Fruit fly (Drosophila melanogaster): Measurements from ENCODE around the gene CG14860.
A peak's percentile ranks its signal among the peaks of the same experiment; 100 is the strongest.

The CG14860 gene

DNA sequence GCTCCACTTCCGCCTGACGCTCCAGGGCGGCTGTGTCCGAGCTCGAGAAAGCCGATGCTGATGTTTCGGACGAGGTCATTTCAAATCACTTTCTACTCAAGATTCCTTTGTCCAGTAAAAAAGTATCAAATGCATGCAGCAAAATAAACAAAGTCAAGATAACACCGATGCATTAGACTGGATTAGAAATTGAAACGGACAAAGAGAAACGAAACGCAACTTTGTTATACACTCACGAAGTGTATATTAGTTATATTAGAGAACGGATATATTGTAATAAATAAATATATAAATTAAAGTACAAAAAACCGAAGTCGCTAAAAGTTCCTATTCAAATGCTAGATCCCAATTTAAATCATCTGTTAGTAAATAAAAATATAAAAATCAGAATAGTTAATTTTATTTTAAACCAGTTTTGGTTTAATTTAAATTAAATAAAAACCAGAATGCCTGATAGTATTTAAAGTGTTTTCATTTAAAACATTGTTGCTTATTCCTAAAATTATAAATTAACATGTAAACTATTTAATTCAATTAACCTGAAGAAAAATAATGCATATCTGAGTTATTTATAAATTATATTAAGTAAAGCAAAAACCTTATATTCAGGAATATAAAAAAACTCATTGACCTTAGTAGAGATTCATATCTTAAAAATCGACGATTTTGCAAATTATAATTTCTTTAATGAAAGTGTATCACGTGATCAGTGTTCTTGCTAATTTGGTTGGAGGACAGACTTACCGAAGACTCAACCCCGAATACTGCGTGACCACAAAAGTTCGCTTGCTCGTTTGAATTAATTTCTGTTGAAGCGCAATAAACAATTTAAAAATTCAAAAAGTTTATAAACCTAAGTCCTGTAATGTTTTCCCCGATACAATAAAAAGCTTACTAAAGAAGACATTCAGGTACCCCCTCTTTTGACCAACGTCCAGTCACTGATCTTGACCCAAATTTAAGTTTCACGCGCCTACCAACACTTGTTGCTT lies 497 bp upstream of the CG14860 start, which contains the start of gene Dph2 (continued):
- peak; percentile 30 for TF ChIP-seq MTF-1 (GFP tag; optimal IDR thresholded peaks at IDR 0.05; ENCODE audit: borderline replicate concordance)
- no peak for TF ChIP-seq ERR (GFP tag; optimal IDR thresholded peaks at IDR 0.05)
- TF ChIP-seq CG15011 (GFP tag; optimal IDR thresholded peaks at IDR 0.05) = no peak
- TF ChIP-seq Rx (GFP tag; IDR thresholded peaks at IDR 0.05) = peak; percentile 45; the same call in 1 of the 2 replicates
- TF ChIP-seq CG32767 (GFP tag; IDR thresholded peaks at IDR 0.05) = peak; percentile 77
- TF ChIP-seq CTCF (GFP tag; optimal IDR thresholded peaks at IDR 0.05) = peak; percentile 65
- peak; percentile 71 for TF ChIP-seq gsb (GFP tag; IDR thresholded peaks at IDR 0.05)
- peak; percentile 91 for TF ChIP-seq CG18262 (tag; optimal IDR thresholded peaks at IDR 0.05)
- no peak for TF ChIP-seq vnd (GFP tag; IDR thresholded peaks at IDR 0.05; ENCODE audit: partially characterized antibody)
- peak; percentile 2 for TF ChIP-seq bab2 (GFP tag; optimal IDR thresholded peaks at IDR 0.05)
- peak; percentile 81 for TF ChIP-seq NFAT (GFP tag; IDR thresholded peaks at IDR 0.05)
- no peak for TF ChIP-seq ham (GFP tag; IDR thresholded peaks at IDR 0.05)
- no peak for TF ChIP-seq crc (GFP tag; optimal IDR thresholded peaks at IDR 0.05)
- TF ChIP-seq CG10543 (GFP tag; optimal IDR thresholded peaks at IDR 0.05) = peak; percentile 42
- peak; percentile 43 for TF ChIP-seq tin (GFP tag; optimal IDR thresholded peaks at IDR 0.05)
- TF ChIP-seq luna (GFP tag; optimal IDR thresholded peaks at IDR 0.05) = no peak
- peak; percentile 37 for TF ChIP-seq HHEX (GFP tag; optimal IDR thresholded peaks at IDR 0.05)
- TF ChIP-seq HLH4C (GFP tag; IDR thresholded peaks at IDR 0.05; ENCODE audit: partially characterized antibody) = no peak
- TF ChIP-seq schlank (tag; optimal IDR thresholded peaks at IDR 0.05) = no peak
- TF ChIP-seq Asciz (GFP tag; optimal IDR thresholded peaks at IDR 0.05) = peak; percentile 38
- TF ChIP-seq CG2712 (tag; optimal IDR thresholded peaks at IDR 0.05) = peak; percentile 89
- TF ChIP-seq Fer1 (GFP tag; optimal IDR thresholded peaks at IDR 0.05) = peak; percentile 54
- peak in 1 of 3 experiments; percentile 73 for TF ChIP-seq lola (GFP tag; optimal IDR thresholded peaks at IDR 0.05)
- TF ChIP-seq trh (GFP tag; optimal IDR thresholded peaks at IDR 0.05) = no peak
- no peak for TF ChIP-seq Jarid2 (GFP tag; optimal IDR thresholded peaks at IDR 0.05)
- TF ChIP-seq Bteb2 (GFP tag; optimal IDR thresholded peaks at IDR 0.05) = peak; percentile 16
- TF ChIP-seq kah (GFP tag; optimal IDR thresholded peaks at IDR 0.05) = peak; percentile 50
- no peak for TF ChIP-seq HLHmδ (GFP tag; optimal IDR thresholded peaks at IDR 0.05)
- peak; percentile 79 for TF ChIP-seq Ssrp (tag; optimal IDR thresholded peaks at IDR 0.05)
- TF ChIP-seq Atf3 (GFP tag; optimal IDR thresholded peaks at IDR 0.05) = peak; percentile 6
- TF ChIP-seq CG1529 (GFP tag; optimal IDR thresholded peaks at IDR 0.05) = no peak
- peak; percentile 39 for TF ChIP-seq CG9876 (GFP tag; optimal IDR thresholded peaks at IDR 0.05)
- peak; percentile 48; the same call in 1 of the 3 replicates for TF ChIP-seq H15 (GFP tag; IDR thresholded peaks at IDR 0.05)
- peak; percentile 19 for TF ChIP-seq Dad (GFP tag; optimal IDR thresholded peaks at IDR 0.05)
- peak; percentile 61 for TF ChIP-seq esg (GFP tag; conservative IDR thresholded peaks at IDR 0.05)
- peak; percentile 88 for TF ChIP-seq Ptx1 (GFP tag; IDR thresholded peaks at IDR 0.05)
- no peak; the same call in 2 of the 3 replicates for TF ChIP-seq knrl (GFP tag; IDR thresholded peaks at IDR 0.05; ENCODE audit: partially characterized antibody)
- peak; percentile 86 for TF ChIP-seq HLH3B (GFP tag; IDR thresholded peaks at IDR 0.05)
- no peak for TF ChIP-seq so (GFP tag; IDR thresholded peaks at IDR 0.05)
- no peak for TF ChIP-seq da (GFP tag; optimal IDR thresholded peaks at IDR 0.05)
- TF ChIP-seq CG10431 (GFP tag; optimal IDR thresholded peaks at IDR 0.05) = no peak
- peak; percentile 39 for TF ChIP-seq twi (tag; optimal IDR thresholded peaks at IDR 0.05)
- peak; percentile 3 for TF ChIP-seq Camta (GFP tag; optimal IDR thresholded peaks at IDR 0.05)
- no peak for TF ChIP-seq ATbp (GFP tag; optimal IDR thresholded peaks at IDR 0.05)
- 0 out of 3 replicates have a peak, but pooled peaks have one; percentile 35 for TF ChIP-seq jigr1 (GFP tag; IDR thresholded peaks at IDR 0.05)
- peak; percentile 17 for TF ChIP-seq CG34376 (GFP tag; optimal IDR thresholded peaks at IDR 0.05)
- TF ChIP-seq CG3281 (GFP tag; optimal IDR thresholded peaks at IDR 0.05) = peak; percentile 51
- TF ChIP-seq CG4820 (GFP tag; optimal IDR thresholded peaks at IDR 0.05) = peak; percentile 32
- peak; percentile 80 for TF ChIP-seq zfh1 (GFP tag; IDR thresholded peaks at IDR 0.05)

Data from whole organism, embryonic.